Worm (Caenorhabditis elegans) whole organism, midembryonic: ENCODE measurements around the gene Y66D12A.1.

Source experiments
- klf-2 ChIP-seq: fragments of 200-800 bp; sonication (Bioruptor generic); conservative IDR thresholded peaks from 2 replicates; pipeline ENCODE4 v1.3.6; 2022; ENCODE audit warnings: missing genetic modification reagents, missing genetic modification characterization, missing compliant biosample characterization
- med-1 ChIP-seq: sonication (generic microtip); optimal IDR thresholded peaks from 2 replicates; lab custom pipeline; 2017; ENCODE audit warnings: missing genetic modification characterization, mild to moderate bottlenecking, missing compliant biosample characterization, antibody characterized with exemption, missing genetic modification reagents; ENCODE audit not compliant: insufficient read depth

ce11 chrIII:11636740-11637139 is 28.8 kb downstream of the Y66D12A.1 start, which contains the start of gene tbx-33:
- TF ChIP-seq klf-2 (GFP tag; lab: Robert Waterston, UW) = no peak
- no peak for TF ChIP-seq med-1
